Worm (Caenorhabditis elegans) whole organism, L1 larva: ENCODE measurements around the gene C29F5.8.

Source experiments
- ces-1 ChIP-seq: fragments of 150-350 bp; optimal IDR thresholded peaks from 2 replicates; lab custom pipeline; 2014; ENCODE audit warnings: missing biosample characterization, missing genetic modification reagents, missing genetic modification characterization
- efl-1 ChIP-seq, 4 experiments: fragments of 150-350 bp; optimal IDR thresholded peaks in 3 of 4; peaks in 1 of 4; 1 replicate in 1 of 4; 2 replicates in 3 of 4; lab custom pipeline; 2014; ENCODE audit warnings: missing biosample characterization in 2 of 4, missing genetic modification characterization in 2 of 4, missing genetic modification reagents in 2 of 4
- elt-3 ChIP-seq, 6 experiments: fragments of 150-350 bp in 1 of 6; sonication (generic microtip); optimal IDR thresholded peaks; 2 replicates each; lab custom pipeline; 2017 to 2018; ENCODE audit warnings: missing biosample characterization in 6 of 6, missing genetic modification characterization in 6 of 6, inconsistent platforms in 1 of 6
- hpl-2 ChIP-seq: fragments of 150-350 bp; optimal IDR thresholded peaks from 2 replicates; lab custom pipeline; 2014; ENCODE audit warnings: missing biosample characterization, missing genetic modification reagents, missing genetic modification characterization
- jun-1 ChIP-seq: fragments of 150-350 bp; optimal IDR thresholded peaks from 2 replicates; lab custom pipeline; 2014; ENCODE audit warnings: missing biosample characterization, missing genetic modification reagents, missing genetic modification characterization
- lin-39 ChIP-seq: fragments of 150-350 bp; optimal IDR thresholded peaks from 2 replicates; lab custom pipeline; 2014; ENCODE audit warnings: missing biosample characterization, missing genetic modification reagents, missing genetic modification characterization
- lsy-2 ChIP-seq, 2 experiments: fragments of 150-350 bp; optimal IDR thresholded peaks; 2 replicates each; lab custom pipeline; 2014; ENCODE audit warnings: missing biosample characterization in 2 of 2, missing genetic modification characterization in 2 of 2
- skn-1 ChIP-seq: fragments of 150-350 bp; optimal IDR thresholded peaks from 2 replicates; lab custom pipeline; 2014; ENCODE audit warnings: missing biosample characterization, missing genetic modification characterization
- sox-4 ChIP-seq: sonication (generic microtip); optimal IDR thresholded peaks from 2 replicates; lab custom pipeline; 2016; ENCODE audit warnings: missing genetic modification characterization, missing compliant biosample characterization
- ztf-4 ChIP-seq: fragments of 150-350 bp; optimal IDR thresholded peaks from 2 replicates; lab custom pipeline; 2014; ENCODE audit warnings: missing biosample characterization, missing genetic modification characterization

DNA sequence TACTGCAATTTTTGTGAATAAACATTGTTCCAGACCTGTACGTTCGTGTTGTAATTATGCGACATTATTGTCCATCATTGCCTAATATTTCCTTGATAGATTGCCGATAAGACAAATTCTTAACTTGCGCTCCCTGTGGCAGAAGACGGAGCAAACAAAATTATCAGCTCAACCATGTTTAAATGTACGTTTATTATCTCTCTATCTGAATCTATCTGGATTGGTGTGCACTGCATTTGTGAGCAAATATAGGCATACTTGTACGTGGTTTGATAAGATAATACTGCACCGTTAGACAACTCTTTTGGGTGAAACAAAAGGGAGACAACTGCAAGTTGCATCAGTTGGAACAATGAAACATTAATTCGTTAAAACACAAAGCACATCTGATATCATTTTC, 21.1 kb downstream of the C29F5.8 start:
- TF ChIP-seq ces-1 (GFP tag; lab: Kevin White, UChicago) (no peak), elt-3 (tag; optimal IDR thresholded peaks at IDR 0.05; lab: Kevin White, UChicago) (no peak), skn-1 (no peak), sox-4 (tag; lab: Kevin White, UChicago) (no peak), efl-1 (optimal IDR thresholded peaks at IDR 0.05; lab: Kevin White, UChicago) (no peak), efl-1 (GFP tag; optimal IDR thresholded peaks at IDR 0.05 in 1 of 2; lab: Kevin White, UChicago) (peak in 1 of 2 experiments; percentile 60), lin-39 (tag; lab: Kevin White, UChicago) (no peak), hpl-2 (GFP tag; lab: Kevin White, UChicago) (no peak), jun-1 (tag; lab: Kevin White, UChicago) (peak; percentile 34), ztf-4 (tag; lab: Kevin White, UChicago) (no peak), lsy-2 (tag; optimal IDR thresholded peaks at IDR 0.05; lab: Kevin White, UChicago) (no peak)
